Fruit fly (Drosophila melanogaster) whole organism, prepupa: ENCODE data around the gene tmod.

Source experiments
- Blimp-1 ChIP-seq: fragments of 200-800 bp; sonication (Bioruptor generic); optimal IDR thresholded peaks from 3 replicates; lab custom pipeline; 2017; ENCODE audit warnings: missing biosample characterization, missing genetic modification characterization, mild to moderate bottlenecking, moderate library complexity, missing genetic modification reagents
- CG10631 ChIP-seq: fragments of 200-800 bp; sonication (Bioruptor generic); optimal IDR thresholded peaks from 2 replicates; lab custom pipeline; 2016; ENCODE audit warnings: missing biosample characterization, missing genetic modification characterization
- CG10669 ChIP-seq: fragments of 200-800 bp; sonication (Bioruptor generic); optimal IDR thresholded peaks from 3 replicates; lab custom pipeline; 2018; ENCODE audit warnings: missing biosample characterization, mild to moderate bottlenecking, missing genetic modification characterization, moderate library complexity
- CG11294 ChIP-seq: fragments of 200-800 bp; sonication (Bioruptor generic); IDR thresholded peaks from 2 replicates; pipeline ENCODE4 v1.3.6; 2022; ENCODE audit warnings: missing biosample characterization, missing genetic modification characterization
- CG11762 ChIP-seq: fragments of 200-800 bp; sonication (Bioruptor generic); optimal IDR thresholded peaks from 3 replicates; lab custom pipeline; 2016; ENCODE audit warnings: missing biosample characterization, missing genetic modification characterization; ENCODE audit not compliant: insufficient read depth
- CG15336 ChIP-seq: fragments of 200-800 bp; sonication (Bioruptor generic); IDR thresholded peaks from 2 replicates; pipeline ENCODE4 v1.3.6; 2022; ENCODE audit warnings: missing biosample characterization, missing genetic modification characterization
- CG16779 ChIP-seq: fragments of 200-800 bp; sonication (Bioruptor generic); optimal IDR thresholded peaks from 3 replicates; lab custom pipeline; 2017; ENCODE audit warnings: missing biosample characterization, mild to moderate bottlenecking, missing genetic modification characterization
- CG3032 ChIP-seq: fragments of 200-800 bp; optimal IDR thresholded peaks from 2 replicates; lab custom pipeline; 2019; ENCODE audit warnings: missing biosample characterization, mild to moderate bottlenecking, missing genetic modification characterization, moderate library complexity
- CG31627 ChIP-seq: fragments of 200-800 bp; sonication (Bioruptor generic); optimal IDR thresholded peaks from 3 replicates; lab custom pipeline; 2016; ENCODE audit warnings: missing biosample characterization, missing genetic modification characterization
- CG32006 ChIP-seq: fragments of 200-800 bp; sonication (Bioruptor generic); optimal IDR thresholded peaks from 3 replicates; lab custom pipeline; 2017; ENCODE audit warnings: missing biosample characterization, mild to moderate bottlenecking, missing genetic modification characterization
- CG34406 ChIP-seq: fragments of 200-800 bp; sonication (Bioruptor generic); optimal IDR thresholded peaks from 3 replicates; lab custom pipeline; 2016; ENCODE audit warnings: missing biosample characterization, missing genetic modification characterization
- CG3919 ChIP-seq: fragments of 200-800 bp; sonication (Bioruptor generic); optimal IDR thresholded peaks from 3 replicates; lab custom pipeline; 2016; ENCODE audit warnings: missing biosample characterization, missing genetic modification characterization
- CG6163 ChIP-seq: fragments of 200-800 bp; sonication (Bioruptor generic); IDR thresholded peaks from 3 replicates; pipeline ENCODE4 v1.3.6; 2022; ENCODE audit warnings: missing biosample characterization, missing genetic modification characterization
- CG6276 ChIP-seq: fragments of 200-800 bp; sonication (Bioruptor generic); optimal IDR thresholded peaks from 2 replicates; lab custom pipeline; 2017; ENCODE audit warnings: missing biosample characterization, mild to moderate bottlenecking, missing genetic modification characterization
- CG6792 ChIP-seq: fragments of 200-800 bp; sonication (Bioruptor generic); optimal IDR thresholded peaks from 3 replicates; lab custom pipeline; 2016; ENCODE audit warnings: missing biosample characterization, missing genetic modification characterization
- CG6808 ChIP-seq: fragments of 200-800 bp; sonication (Bioruptor generic); optimal IDR thresholded peaks from 3 replicates; lab custom pipeline; 2017; ENCODE audit warnings: missing biosample characterization, missing genetic modification characterization, mild to moderate bottlenecking, moderate library complexity, missing genetic modification reagents
- CG7368 ChIP-seq: fragments of 200-800 bp; sonication (Bioruptor generic); optimal IDR thresholded peaks from 3 replicates; lab custom pipeline; 2016; ENCODE audit warnings: missing biosample characterization, missing genetic modification characterization
- CG8119 ChIP-seq: fragments of 200-800 bp; sonication (Bioruptor generic); IDR thresholded peaks from 3 replicates; pipeline ENCODE4 v1.3.6; 2022; ENCODE audit warnings: missing biosample characterization, missing genetic modification characterization
- CG8319 ChIP-seq: fragments of 200-800 bp; sonication (Bioruptor generic); optimal IDR thresholded peaks from 3 replicates; lab custom pipeline; 2016; ENCODE audit warnings: missing biosample characterization, missing genetic modification characterization
- CG9139 ChIP-seq: fragments of 200-800 bp; sonication (Bioruptor generic); optimal IDR thresholded peaks from 3 replicates; lab custom pipeline; 2017; ENCODE audit warnings: missing biosample characterization, mild to moderate bottlenecking, missing genetic modification characterization
- Eip75B ChIP-seq: fragments of 200-800 bp; sonication (Bioruptor generic); optimal IDR thresholded peaks from 3 replicates; lab custom pipeline; 2016; ENCODE audit warnings: missing biosample characterization, missing genetic modification characterization
- Eip78C ChIP-seq: fragments of 200-800 bp; sonication (Bioruptor generic); peaks from one replicate; lab custom pipeline; 2016; ENCODE audit warnings: missing biosample characterization, missing genetic modification characterization
- Eip93F ChIP-seq: fragments of 200-800 bp; sonication (Bioruptor generic); optimal IDR thresholded peaks from 2 replicates; lab custom pipeline; 2016; ENCODE audit warnings: missing biosample characterization, mild to moderate bottlenecking, missing genetic modification characterization
- Ets21C ChIP-seq: fragments of 200-800 bp; sonication (Bioruptor generic); optimal IDR thresholded peaks from 3 replicates; lab custom pipeline; 2016; ENCODE audit warnings: missing biosample characterization, missing genetic modification characterization
- Ets96B ChIP-seq: fragments of 200-800 bp; optimal IDR thresholded peaks from 2 replicates; lab custom pipeline; 2019; ENCODE audit warnings: missing biosample characterization, mild to moderate bottlenecking, missing genetic modification characterization, moderate library complexity
- Hr38 ChIP-seq: sonication (Bioruptor generic); optimal IDR thresholded peaks from 2 replicates; lab custom pipeline; 2016; ENCODE audit warnings: missing biosample characterization, missing genetic modification characterization
- Hr39 ChIP-seq: fragments of 200-800 bp; sonication (Bioruptor generic); optimal IDR thresholded peaks from 2 replicates; lab custom pipeline; 2016; ENCODE audit warnings: missing biosample characterization, missing genetic modification characterization
- Hr4 ChIP-seq: fragments of 200-800 bp; sonication (Bioruptor generic); optimal IDR thresholded peaks from 3 replicates; lab custom pipeline; 2016; ENCODE audit warnings: missing biosample characterization, missing genetic modification characterization
- Lpt ChIP-seq: fragments of 200-800 bp; sonication (Bioruptor generic); optimal IDR thresholded peaks from 3 replicates; lab custom pipeline; 2016; ENCODE audit warnings: missing biosample characterization, missing genetic modification characterization
- Smox ChIP-seq: fragments of 200-800 bp; sonication (Bioruptor generic); optimal IDR thresholded peaks from 3 replicates; lab custom pipeline; 2016; ENCODE audit warnings: missing biosample characterization, missing genetic modification characterization
- Sox102F ChIP-seq: fragments of 200-800 bp; sonication (Bioruptor generic); optimal IDR thresholded peaks from 2 replicates; lab custom pipeline; 2016; ENCODE audit warnings: missing biosample characterization, mild to moderate bottlenecking, missing genetic modification characterization
- Sox14 ChIP-seq: fragments of 200-800 bp; sonication (Bioruptor generic); optimal IDR thresholded peaks from 3 replicates; lab custom pipeline; 2016; ENCODE audit warnings: missing biosample characterization, missing genetic modification characterization
- Sox15 ChIP-seq: fragments of 200-800 bp; sonication (Bioruptor generic); optimal IDR thresholded peaks from 3 replicates; lab custom pipeline; 2016; ENCODE audit warnings: missing biosample characterization, missing genetic modification characterization
- acj6 ChIP-seq: fragments of 200-800 bp; sonication (Bioruptor generic); optimal IDR thresholded peaks from 3 replicates; lab custom pipeline; 2016; ENCODE audit warnings: missing biosample characterization, missing genetic modification characterization
- dac ChIP-seq: fragments of 200-800 bp; sonication (Bioruptor generic); optimal IDR thresholded peaks from 2 replicates; lab custom pipeline; 2017; ENCODE audit warnings: missing biosample characterization, mild to moderate bottlenecking, missing genetic modification characterization
- dsx ChIP-seq: fragments of 200-800 bp; optimal IDR thresholded peaks from 3 replicates; lab custom pipeline; 2019; ENCODE audit warnings: missing biosample characterization, mild to moderate bottlenecking, missing genetic modification characterization, moderate library complexity; ENCODE audit not compliant: poor library complexity, severe bottlenecking
- eg ChIP-seq: fragments of 200-800 bp; sonication (Bioruptor generic); IDR thresholded peaks from 3 replicates; pipeline ENCODE4 v1.3.6; 2022; ENCODE audit warnings: missing biosample characterization, missing genetic modification characterization
- esn ChIP-seq: fragments of 200-800 bp; sonication (Bioruptor generic); optimal IDR thresholded peaks from 2 replicates; lab custom pipeline; 2016; ENCODE audit warnings: missing biosample characterization, mild to moderate bottlenecking, missing genetic modification characterization, moderate library complexity
- fd59A ChIP-seq: fragments of 200-800 bp; sonication (Bioruptor generic); optimal IDR thresholded peaks from 2 replicates; lab custom pipeline; 2017; ENCODE audit warnings: missing biosample characterization, mild to moderate bottlenecking, missing genetic modification characterization, missing genetic modification reagents
- fd85E ChIP-seq: fragments of 200-800 bp; sonication (Bioruptor generic); optimal IDR thresholded peaks from 3 replicates; lab custom pipeline; 2016; ENCODE audit warnings: missing biosample characterization, missing genetic modification characterization
- fkh ChIP-seq: fragments of 200-800 bp; sonication (Bioruptor generic); optimal IDR thresholded peaks from 3 replicates; lab custom pipeline; 2017; ENCODE audit warnings: missing biosample characterization, mild to moderate bottlenecking, missing genetic modification characterization, moderate library complexity
- lz ChIP-seq: fragments of 200-800 bp; sonication (Bioruptor generic); optimal IDR thresholded peaks from 3 replicates; lab custom pipeline; 2016; ENCODE audit warnings: missing biosample characterization, missing genetic modification characterization
- salr ChIP-seq, 2 experiments: fragments of 200-800 bp; sonication (Bioruptor generic); optimal IDR thresholded peaks; 3 replicates each; lab custom pipeline; 2016 to 2018; ENCODE audit warnings: missing biosample characterization in 2 of 2, missing genetic modification characterization in 2 of 2, mild to moderate bottlenecking in 1 of 2
- spab ChIP-seq: fragments of 200-800 bp; sonication (Bioruptor generic); optimal IDR thresholded peaks from 2 replicates; lab custom pipeline; 2017; ENCODE audit warnings: missing biosample characterization, mild to moderate bottlenecking, missing genetic modification characterization, missing genetic modification reagents
- svp ChIP-seq: fragments of 200-800 bp; sonication (Bioruptor generic); peaks from one replicate; lab custom pipeline; 2016; ENCODE audit warnings: missing biosample characterization, missing genetic modification characterization
- topi ChIP-seq: fragments of 200-800 bp; sonication (Bioruptor generic); optimal IDR thresholded peaks from 3 replicates; lab custom pipeline; 2016; ENCODE audit warnings: missing biosample characterization, missing genetic modification characterization

tmod gene

dm6 chr3R:30567215-30567614 is 34.8 kb downstream of the tmod start (continued):
- TF ChIP-seq CG11294 (GFP tag; lab: Robert Waterston, UW) = no peak; the same call in 1 of the 2 replicates
- TF ChIP-seq CG8119 (GFP tag; lab: Robert Waterston, UW) = peak; percentile 57; the same call in 2 of the 3 replicates
- TF ChIP-seq CG10631 (GFP tag; lab: Kevin White, UChicago) = peak; percentile 50
- TF ChIP-seq Ets96B (tag; lab: Kevin White, UChicago) = peak; percentile 35
- TF ChIP-seq CG31627 = peak; percentile 40
- peak; percentile 88 for TF ChIP-seq Eip78C (GFP tag; lab: Kevin White, UChicago)
- peak; percentile 29 for TF ChIP-seq lz (GFP tag; lab: Kevin White, UChicago)
- TF ChIP-seq Hr39 (GFP tag; lab: Kevin White, UChicago) = peak; percentile 40
- TF ChIP-seq dsx = peak; percentile 19
- TF ChIP-seq Eip75B = peak; percentile 24
- no peak for TF ChIP-seq fd59A (GFP tag; lab: Kevin White, UChicago)
- peak; percentile 35 for TF ChIP-seq svp
- TF ChIP-seq CG7368 (GFP tag; lab: Kevin White, UChicago) = peak; percentile 29
- TF ChIP-seq fkh (GFP tag; lab: Kevin White, UChicago) = no peak
- peak; percentile 40 for TF ChIP-seq acj6 (GFP tag; lab: Kevin White, UChicago)
- peak; percentile 4 for TF ChIP-seq Sox15
- peak; percentile 29 for TF ChIP-seq Sox102F (GFP tag; lab: Kevin White, UChicago)
- TF ChIP-seq CG8319 (GFP tag; lab: Kevin White, UChicago) = no peak
- TF ChIP-seq Lpt (GFP tag; lab: Kevin White, UChicago) = peak; percentile 19
- TF ChIP-seq CG16779 (tag; lab: Kevin White, UChicago) = no peak
- peak in 1 of 2 experiments; percentile 57 for TF ChIP-seq salr (GFP tag; optimal IDR thresholded peaks at IDR 0.05; lab: Kevin White, UChicago)
- TF ChIP-seq Hr4 (GFP tag; lab: Kevin White, UChicago) = peak; percentile 52
- TF ChIP-seq CG15336 (GFP tag; lab: Robert Waterston, UW) = peak; percentile 74
- peak; percentile 64 for TF ChIP-seq Sox14
- TF ChIP-seq, all 60 proteins: peak for 42

dm6 chr3R:30570554-30571141 is 38.2 kb downstream of the tmod start:
- peak; percentile 89 for TF ChIP-seq CG10669 (GFP tag; lab: Kevin White, UChicago)
- TF ChIP-seq lz (GFP tag; lab: Kevin White, UChicago) = peak; percentile 93
- TF ChIP-seq dsx = peak; percentile 85
- peak; percentile 90 for TF ChIP-seq Hr39 (GFP tag; lab: Kevin White, UChicago)
- peak; percentile 81 for TF ChIP-seq Sox15
- peak; percentile 93 for TF ChIP-seq topi (GFP tag; lab: Kevin White, UChicago)
- TF ChIP-seq Hr38 (GFP tag; lab: Kevin White, UChicago) = no peak
- TF ChIP-seq CG3919 = peak; percentile 93
- TF ChIP-seq Lpt (GFP tag; lab: Kevin White, UChicago) = peak; percentile 86
- TF ChIP-seq Ets96B (tag; lab: Kevin White, UChicago) = peak; percentile 90
- TF ChIP-seq Ets21C (GFP tag; lab: Kevin White, UChicago) = peak; percentile 88
- peak; percentile 90 for TF ChIP-seq CG10631 (GFP tag; lab: Kevin White, UChicago)
- peak; percentile 81 for TF ChIP-seq CG11294 (GFP tag; lab: Robert Waterston, UW)
- peak; percentile 92 for TF ChIP-seq CG31627
- TF ChIP-seq CG6163 (GFP tag; lab: Robert Waterston, UW) = peak; percentile 97; the same call in 2 of the 3 replicates
- peak; percentile 85 for TF ChIP-seq CG6808 (GFP tag; lab: Kevin White, UChicago)
- peak; percentile 74 for TF ChIP-seq CG9139 (GFP tag; lab: Kevin White, UChicago)
- peak; percentile 80 for TF ChIP-seq CG6276 (GFP tag; lab: Kevin White, UChicago)
- TF ChIP-seq eg (GFP tag; lab: Robert Waterston, UW) = no peak; the same call in none of the 3 replicates
- TF ChIP-seq svp = peak; percentile 96
- peak; percentile 86 for TF ChIP-seq CG7368 (GFP tag; lab: Kevin White, UChicago)
- TF ChIP-seq CG11762 (GFP tag; lab: Kevin White, UChicago) = peak; percentile 81
- peak; percentile 90 for TF ChIP-seq CG3032 (tag; lab: Kevin White, UChicago)
- TF ChIP-seq CG6792 (GFP tag; lab: Kevin White, UChicago) = peak; percentile 92
- peak; percentile 92 for TF ChIP-seq CG8119 (GFP tag; lab: Robert Waterston, UW)
- TF ChIP-seq dac (GFP tag; lab: Kevin White, UChicago) = peak; percentile 66
- peak; percentile 98 for TF ChIP-seq Eip78C (GFP tag; lab: Kevin White, UChicago)
- TF ChIP-seq CG32006 (GFP tag; lab: Kevin White, UChicago) = peak; percentile 90
- TF ChIP-seq esn = peak; percentile 96
- peak; percentile 92 for TF ChIP-seq CG15336 (GFP tag; lab: Robert Waterston, UW)
- TF ChIP-seq CG34406 (GFP tag; lab: Kevin White, UChicago) = peak; percentile 88
- peak; percentile 73 for TF ChIP-seq Blimp-1 (GFP tag; lab: Kevin White, UChicago)
- TF ChIP-seq salr (GFP tag; optimal IDR thresholded peaks at IDR 0.05; lab: Kevin White, UChicago) = peak; percentile 83 to 89
- peak; percentile 83 for TF ChIP-seq spab (GFP tag; lab: Kevin White, UChicago)
- TF ChIP-seq Smox (GFP tag; lab: Kevin White, UChicago) = peak; percentile 91
- peak; percentile 75 for TF ChIP-seq Eip93F (GFP tag; lab: Kevin White, UChicago)
- TF ChIP-seq fd85E (GFP tag; lab: Kevin White, UChicago) = peak; percentile 69
